Worm (Caenorhabditis elegans) whole organism, L4/young adult: ENCODE measurements around the gene Y51H7BR.7.

Source experiments
- W03F9.2 ChIP-seq: fragments of 150-350 bp; optimal IDR thresholded peaks from 2 replicates; lab custom pipeline; 2014; ENCODE audit warnings: missing biosample characterization, missing genetic modification characterization
- dao-5 ChIP-seq: sonication (generic microtip); optimal IDR thresholded peaks from 2 replicates; lab custom pipeline; 2016; ENCODE audit warnings: missing genotype, missing genetic modification characterization, moderate library complexity, missing compliant biosample characterization
- him-1 ChIP-seq: sonication (generic microtip); optimal IDR thresholded peaks from 2 replicates; lab custom pipeline; 2016; ENCODE audit warnings: missing genotype, missing genetic modification reagents, missing genetic modification characterization, missing compliant biosample characterization

ce11 chrII:1490813-1491212 is 34.6 kb downstream of the Y51H7BR.7 start:
- TF ChIP-seq him-1: no peak
- no peak for TF ChIP-seq W03F9.2
- TF ChIP-seq dao-5 (tag; lab: Kevin White, UChicago): no peak
